Worm (Caenorhabditis elegans) whole organism, L2 larva: ENCODE data around the gene F42A10.9.
A peak's percentile ranks its signal among the peaks of the same experiment; 100 is the strongest.

Source experiments
- F13H6.1 ChIP-seq: sonication (generic microtip); optimal IDR thresholded peaks from 2 replicates; lab custom pipeline; 2016; ENCODE audit warnings: missing genetic modification characterization, missing compliant biosample characterization
- ZK546.5 ChIP-seq: sonication (generic microtip); optimal IDR thresholded peaks from 2 replicates; lab custom pipeline; 2017; ENCODE audit warnings: missing biosample characterization, missing genetic modification characterization
- alr-1 ChIP-seq: fragments of 150-350 bp; optimal IDR thresholded peaks from 2 replicates; lab custom pipeline; 2014; ENCODE audit warnings: missing biosample characterization, missing genetic modification characterization
- aly-2 ChIP-seq: fragments of 150-350 bp; optimal IDR thresholded peaks from 2 replicates; lab custom pipeline; 2014; ENCODE audit warnings: missing biosample characterization, missing genetic modification characterization
- ama-1 ChIP-seq: fragments of 150-350 bp; optimal IDR thresholded peaks from 2 replicates; lab custom pipeline; 2018; ENCODE audit warnings: inconsistent platforms
- blmp-1 ChIP-seq: sonication (generic microtip); optimal IDR thresholded peaks from 2 replicates; lab custom pipeline; 2017; ENCODE audit warnings: missing genetic modification characterization, mild to moderate bottlenecking, missing compliant biosample characterization, antibody characterized with exemption, moderate library complexity; ENCODE audit not compliant: insufficient read depth
- ceh-16 ChIP-seq: fragments of 150-350 bp; optimal IDR thresholded peaks from 2 replicates; lab custom pipeline; 2014; ENCODE audit warnings: missing biosample characterization, missing genetic modification characterization
- ceh-82 ChIP-seq: fragments of 150-350 bp; optimal IDR thresholded peaks from 2 replicates; lab custom pipeline; 2014; ENCODE audit warnings: missing biosample characterization, missing genetic modification characterization
- crh-2 ChIP-seq: sonication (generic microtip); optimal IDR thresholded peaks from 2 replicates; lab custom pipeline; 2017; ENCODE audit warnings: missing biosample characterization, missing genetic modification characterization
- dmd-4 ChIP-seq: sonication (generic microtip); optimal IDR thresholded peaks from 2 replicates; lab custom pipeline; 2017; ENCODE audit warnings: missing biosample characterization, missing genetic modification characterization
- egl-27 ChIP-seq: sonication (generic microtip); optimal IDR thresholded peaks from 3 replicates; lab custom pipeline; 2017; ENCODE audit warnings: missing biosample characterization, missing genetic modification reagents, missing genetic modification characterization
- elt-3 ChIP-seq: sonication (generic microtip); optimal IDR thresholded peaks from 2 replicates; lab custom pipeline; 2017; ENCODE audit warnings: missing biosample characterization, missing genetic modification characterization
- fos-1 ChIP-seq: fragments of 150-350 bp; optimal IDR thresholded peaks from 2 replicates; lab custom pipeline; 2014; ENCODE audit warnings: missing biosample characterization, missing genetic modification characterization
- lin-13 ChIP-seq: fragments of 150-350 bp; optimal IDR thresholded peaks from 2 replicates; lab custom pipeline; 2014; ENCODE audit warnings: missing biosample characterization, missing genetic modification reagents, missing genetic modification characterization
- mab-5 ChIP-seq: fragments of 150-350 bp; optimal IDR thresholded peaks from 2 replicates; lab custom pipeline; 2014; ENCODE audit warnings: missing biosample characterization, missing genetic modification characterization
- mbf-1 ChIP-seq: sonication (generic microtip); optimal IDR thresholded peaks from 2 replicates; lab custom pipeline; 2017; ENCODE audit warnings: missing biosample characterization, missing genetic modification characterization
- nhr-10 ChIP-seq: sonication (generic microtip); optimal IDR thresholded peaks from 2 replicates; lab custom pipeline; 2017; ENCODE audit warnings: missing biosample characterization, missing genetic modification characterization
- nhr-11 ChIP-seq: fragments of 150-350 bp; optimal IDR thresholded peaks from 2 replicates; lab custom pipeline; 2014; ENCODE audit warnings: missing biosample characterization, missing genetic modification characterization
- nhr-21 ChIP-seq: fragments of 150-350 bp; optimal IDR thresholded peaks from 2 replicates; lab custom pipeline; 2014; ENCODE audit warnings: missing biosample characterization, missing genetic modification characterization
- nhr-237 ChIP-seq: fragments of 150-350 bp; optimal IDR thresholded peaks from 2 replicates; lab custom pipeline; 2014; ENCODE audit warnings: missing biosample characterization, missing genetic modification characterization
- nhr-25 ChIP-seq: fragments of 150-350 bp; sonication (generic microtip); optimal IDR thresholded peaks from 3 replicates; lab custom pipeline; 2014; ENCODE audit warnings: missing biosample characterization, missing genetic modification characterization
- nhr-6 ChIP-seq: fragments of 150-350 bp; optimal IDR thresholded peaks from 2 replicates; lab custom pipeline; 2014; ENCODE audit warnings: missing biosample characterization, missing genetic modification characterization
- nhr-77 ChIP-seq: fragments of 150-350 bp; optimal IDR thresholded peaks from 2 replicates; lab custom pipeline; 2014; ENCODE audit warnings: missing biosample characterization, missing genetic modification characterization
- peb-1 ChIP-seq: fragments of 150-350 bp; optimal IDR thresholded peaks from 2 replicates; lab custom pipeline; 2014; ENCODE audit warnings: missing biosample characterization, missing genetic modification characterization
- sem-4 ChIP-seq: fragments of 150-350 bp; optimal IDR thresholded peaks from 2 replicates; lab custom pipeline; 2014; ENCODE audit warnings: missing biosample characterization, missing genetic modification reagents, missing genetic modification characterization
- skn-1 ChIP-seq: sonication (generic microtip); optimal IDR thresholded peaks from 2 replicates; lab custom pipeline; 2017; ENCODE audit warnings: missing biosample characterization, missing genetic modification characterization
- sma-9 ChIP-seq, 2 experiments: fragments of 150-350 bp in 1 of 2; sonication (generic microtip) in 1 of 2; optimal IDR thresholded peaks; 2 replicates each; lab custom pipeline; 2014 to 2016; ENCODE audit warnings: missing genetic modification characterization in 2 of 2, mild to moderate bottlenecking in 1 of 2, missing biosample characterization in 1 of 2, missing compliant biosample characterization in 1 of 2, missing genetic modification reagents in 1 of 2, moderate library complexity in 1 of 2
- snpc-4 ChIP-seq: fragments of 150-350 bp; optimal IDR thresholded peaks from 2 replicates; lab custom pipeline; 2014; ENCODE audit warnings: missing biosample characterization, missing genetic modification characterization
- unc-39 ChIP-seq: fragments of 150-350 bp; optimal IDR thresholded peaks from 2 replicates; lab custom pipeline; 2014; ENCODE audit warnings: missing biosample characterization, missing genetic modification characterization
- unc-62 ChIP-seq: fragments of 150-350 bp; optimal IDR thresholded peaks from 2 replicates; lab custom pipeline; 2014; ENCODE audit warnings: missing biosample characterization, missing genetic modification reagents, missing genetic modification characterization
- zag-1 ChIP-seq: fragments of 150-350 bp; optimal IDR thresholded peaks from 2 replicates; lab custom pipeline; 2014; ENCODE audit warnings: missing biosample characterization, missing genetic modification characterization
- ztf-1 ChIP-seq: fragments of 200-800 bp; sonication (Bioruptor generic); conservative IDR thresholded peaks from 2 replicates; pipeline ENCODE4 v1.3.6; 2022; ENCODE audit warnings: missing genetic modification characterization, missing compliant biosample characterization
- ztf-11 ChIP-seq: sonication (generic microtip); optimal IDR thresholded peaks from 2 replicates; lab custom pipeline; 2017; ENCODE audit warnings: missing biosample characterization, missing genetic modification characterization
- ztf-4 ChIP-seq: fragments of 150-350 bp; optimal IDR thresholded peaks from 2 replicates; lab custom pipeline; 2014; ENCODE audit warnings: missing biosample characterization, missing genetic modification characterization

F42A10.9 gene

DNA sequence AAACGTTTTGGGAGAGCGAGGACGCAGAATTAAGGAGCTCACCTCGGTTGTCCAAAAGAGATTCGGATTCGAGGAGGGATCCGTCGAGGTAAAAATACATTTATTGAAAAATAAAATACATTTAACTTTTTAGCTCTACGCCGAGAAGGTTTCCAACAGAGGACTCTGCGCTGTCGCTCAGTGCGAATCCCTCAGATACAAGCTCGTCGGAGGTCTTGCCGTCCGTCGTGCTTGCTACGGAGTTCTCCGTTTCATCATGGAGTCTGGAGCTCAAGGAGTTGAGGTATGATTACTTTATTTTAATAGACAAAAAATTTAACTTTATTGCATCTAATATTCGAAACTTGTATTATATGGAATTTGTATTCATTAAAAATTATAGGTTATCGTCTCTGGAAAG, 42.7 kb downstream of the F42A10.9 start:
- no peak for TF ChIP-seq blmp-1 (tag; lab: Kevin White, UChicago)
- TF ChIP-seq nhr-237 = no peak
- TF ChIP-seq skn-1 = no peak
- TF ChIP-seq ZK546.5 (tag; lab: Kevin White, UChicago) = no peak
- no peak for TF ChIP-seq fos-1
- no peak for TF ChIP-seq dmd-4 (tag; lab: Kevin White, UChicago)
- TF ChIP-seq mbf-1 (tag; lab: Kevin White, UChicago) = no peak
- TF ChIP-seq ztf-4 = no peak
- no peak for TF ChIP-seq aly-2
- TF ChIP-seq nhr-10 = no peak
- TF ChIP-seq ceh-82 (tag; lab: Kevin White, UChicago) = no peak
- no peak for TF ChIP-seq nhr-77 (tag; lab: Kevin White, UChicago)
- TF ChIP-seq nhr-21 (tag; lab: Kevin White, UChicago) = no peak
- TF ChIP-seq peb-1 = no peak
- TF ChIP-seq zag-1 (tag; lab: Kevin White, UChicago) = no peak
- no peak for TF ChIP-seq unc-39
- TF ChIP-seq unc-62 (GFP tag; lab: Kevin White, UChicago) = no peak

DNA sequence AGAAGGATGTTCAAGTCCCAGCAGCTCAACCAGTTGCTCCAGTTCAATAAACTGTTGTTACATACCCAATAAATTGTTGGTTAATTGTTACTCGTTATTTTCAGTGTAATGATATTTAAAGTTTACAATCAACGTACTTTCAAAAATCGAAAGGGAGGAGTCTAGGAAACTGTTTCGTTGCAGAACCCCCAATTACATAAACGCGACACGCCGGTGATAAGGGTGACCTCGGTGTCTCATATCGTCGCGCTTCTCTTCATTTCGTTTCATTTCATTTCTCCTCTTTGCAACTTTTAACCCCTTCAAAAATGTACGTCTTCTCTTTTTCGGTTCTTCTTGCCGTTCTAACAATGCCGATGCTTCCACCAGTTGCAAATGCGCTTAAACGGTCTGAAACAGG, 43.5 kb downstream of the F42A10.9 start, which contains the start of gene C23G10.2:
Gene C23G10.2 (plus strand): TSS at position 184 of the 400 bp plus-strand sequence.
- no peak for TF ChIP-seq ztf-4
- TF ChIP-seq nhr-11 (tag; lab: Kevin White, UChicago) = no peak
- TF ChIP-seq mbf-1 (tag; lab: Kevin White, UChicago) = no peak
- no peak for TF ChIP-seq sma-9 (GFP tag; optimal IDR thresholded peaks at IDR 0.05; lab: Kevin White, UChicago)
- TF ChIP-seq sma-9 (tag; optimal IDR thresholded peaks at IDR 0.05; lab: Kevin White, UChicago) = no peak
- no peak for TF ChIP-seq egl-27 (tag; lab: Kevin White, UChicago)
- TF ChIP-seq, all 48 proteins: peak for 0

DNA sequence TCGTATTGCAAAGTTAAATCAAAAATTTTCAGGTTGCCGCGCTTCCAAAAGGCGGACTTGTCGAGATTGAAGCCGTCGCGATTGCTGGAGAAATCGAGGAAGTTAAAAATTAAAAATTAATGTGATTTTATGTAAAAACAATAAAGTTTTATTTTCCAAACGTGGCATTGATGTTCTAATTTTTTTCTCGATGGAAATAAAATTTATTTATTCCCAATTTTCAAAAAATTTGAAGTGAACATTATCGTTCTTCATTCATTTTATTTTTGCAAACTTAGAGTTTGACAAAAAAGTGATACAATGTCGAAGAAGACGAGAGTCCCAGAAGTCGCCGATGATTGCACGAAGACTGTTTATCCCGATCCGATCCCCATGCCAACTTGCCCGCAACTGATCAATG, 44.6 kb downstream of the F42A10.9 start, which contains the start of gene C23G10.1:
Gene C23G10.1 (plus strand): TSS at position 301 of the 400 bp plus-strand sequence.
- TF ChIP-seq sem-4 (tag; lab: Kevin White, UChicago) (no peak), zag-1 (tag; lab: Kevin White, UChicago) (no peak), lin-13 (no peak), nhr-77 (tag; lab: Kevin White, UChicago) (no peak), ztf-1 (GFP tag; lab: Robert Waterston, UW) (no peak), mab-5 (no peak), blmp-1 (tag; lab: Kevin White, UChicago) (no peak)

DNA sequence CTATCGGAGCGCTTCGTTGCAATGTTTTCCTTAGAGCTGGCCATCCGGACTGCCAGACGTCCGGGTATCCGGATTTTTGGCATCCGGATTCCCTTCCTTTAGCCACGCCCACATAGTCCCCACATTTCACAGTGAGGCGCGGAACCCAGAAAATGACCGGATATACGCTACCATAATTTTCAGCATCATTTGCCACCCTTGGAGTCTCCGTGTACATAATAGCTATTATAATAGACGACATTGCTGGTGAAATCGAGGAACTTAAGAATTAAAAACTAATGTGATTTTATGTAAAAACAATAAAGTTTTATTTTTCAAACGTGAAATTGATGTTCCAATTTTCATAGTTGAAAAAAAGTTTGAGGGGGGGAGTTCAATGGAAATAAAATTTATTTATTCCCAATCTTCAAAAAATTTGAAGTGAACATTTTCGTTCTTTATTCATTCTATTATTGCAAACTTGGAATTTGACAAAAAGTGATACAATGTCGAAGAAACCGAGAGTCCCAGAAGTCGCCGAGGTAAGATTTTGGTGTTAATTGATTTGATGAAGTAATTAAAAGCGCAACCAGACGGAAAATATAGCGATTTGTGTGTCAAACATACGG, 45.9 kb downstream of the F42A10.9 start:
- TF ChIP-seq ztf-11 (tag; lab: Kevin White, UChicago) = no peak
- no peak for TF ChIP-seq elt-3
- no peak for TF ChIP-seq nhr-6 (tag; lab: Kevin White, UChicago)
- TF ChIP-seq crh-2 (tag; lab: Kevin White, UChicago) = no peak
- no peak for TF ChIP-seq nhr-237
- TF ChIP-seq snpc-4 (tag; lab: Kevin White, UChicago) = peak; percentile 8

DNA sequence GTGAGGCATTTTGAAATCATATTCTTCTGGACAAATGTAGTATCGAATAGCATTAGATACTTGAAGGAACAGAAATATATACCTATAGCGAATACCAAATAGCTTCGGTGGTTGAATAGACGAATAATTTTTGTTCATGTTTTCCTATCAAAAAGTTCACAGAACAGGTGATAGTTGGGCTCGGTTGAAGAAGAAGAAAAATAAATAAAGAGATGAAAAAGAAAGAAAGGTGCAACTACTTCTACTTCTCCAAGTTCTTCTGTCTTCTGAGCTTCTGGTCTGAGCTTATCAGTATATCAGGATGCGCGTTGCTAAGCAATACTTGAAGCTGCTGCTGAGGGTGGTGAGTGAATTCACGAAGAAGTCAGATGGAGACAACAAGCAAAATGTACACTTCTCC, 49.5 kb downstream of the F42A10.9 start, which contains the start of gene C23G10.10:
Gene C23G10.10 (minus strand): TSS at position 101 of the 400 bp plus-strand sequence.
- TF ChIP-seq sem-4 (tag; lab: Kevin White, UChicago) = no peak
- TF ChIP-seq ceh-82 (tag; lab: Kevin White, UChicago) = no peak
- TF ChIP-seq alr-1 (tag; lab: Kevin White, UChicago) = no peak
- TF ChIP-seq mbf-1 (tag; lab: Kevin White, UChicago) = no peak
- no peak for TF ChIP-seq ama-1
- TF ChIP-seq nhr-25 (tag; lab: Kevin White, UChicago) = no peak
- TF ChIP-seq ztf-1 (GFP tag; lab: Robert Waterston, UW) = no peak
- no peak for TF ChIP-seq F13H6.1
- no peak for TF ChIP-seq ZK546.5 (tag; lab: Kevin White, UChicago)
- no peak for TF ChIP-seq ceh-16
